Worm (Caenorhabditis elegans) whole organism, midembryonic: ENCODE data around the gene acdh-6.

Source experiments
- T22C8.4 ChIP-seq: fragments of 200-800 bp; sonication (Bioruptor generic); IDR thresholded peaks from 2 replicates; pipeline ENCODE4 v1.3.6; 2022; ENCODE audit warnings: missing genetic modification characterization, missing compliant biosample characterization
- cog-1 ChIP-seq: sonication (generic microtip); optimal IDR thresholded peaks from 2 replicates; lab custom pipeline; 2016; ENCODE audit warnings: missing genetic modification characterization, missing compliant biosample characterization
- flt-1 ChIP-seq: fragments of 200-800 bp; sonication (Bioruptor generic); IDR thresholded peaks from 2 replicates; pipeline ENCODE4 v1.3.6; 2022; ENCODE audit warnings: missing genetic modification characterization, missing compliant biosample characterization
- klf-2 ChIP-seq: fragments of 200-800 bp; sonication (Bioruptor generic); conservative IDR thresholded peaks from 2 replicates; pipeline ENCODE4 v1.3.6; 2022; ENCODE audit warnings: missing genetic modification reagents, missing genetic modification characterization, missing compliant biosample characterization
- med-1 ChIP-seq: sonication (generic microtip); optimal IDR thresholded peaks from 2 replicates; lab custom pipeline; 2017; ENCODE audit warnings: missing genetic modification characterization, mild to moderate bottlenecking, missing compliant biosample characterization, antibody characterized with exemption, missing genetic modification reagents; ENCODE audit not compliant: insufficient read depth
- ref-1 ChIP-seq: fragments of 200-800 bp; sonication (Bioruptor generic); conservative IDR thresholded peaks from 2 replicates; pipeline ENCODE4 v1.3.6; 2022; ENCODE audit warnings: missing genetic modification reagents, missing genetic modification characterization, missing compliant biosample characterization
- tab-1 ChIP-seq: fragments of 200-800 bp; sonication (Bioruptor generic); IDR thresholded peaks from 2 replicates; pipeline ENCODE4 v1.3.6; 2022; ENCODE audit warnings: missing genetic modification characterization, missing compliant biosample characterization
- ztf-23 ChIP-seq: fragments of 200-800 bp; sonication (Bioruptor generic); IDR thresholded peaks from 2 replicates; pipeline ENCODE4 v1.3.6; 2022; ENCODE audit warnings: missing genetic modification reagents, missing genetic modification characterization, missing compliant biosample characterization
- ztf-29 ChIP-seq: fragments of 200-800 bp; sonication (Bioruptor generic); IDR thresholded peaks from 2 replicates; pipeline ENCODE4 v1.3.6; 2022; ENCODE audit warnings: missing genetic modification reagents, missing genetic modification characterization, missing compliant biosample characterization

DNA sequence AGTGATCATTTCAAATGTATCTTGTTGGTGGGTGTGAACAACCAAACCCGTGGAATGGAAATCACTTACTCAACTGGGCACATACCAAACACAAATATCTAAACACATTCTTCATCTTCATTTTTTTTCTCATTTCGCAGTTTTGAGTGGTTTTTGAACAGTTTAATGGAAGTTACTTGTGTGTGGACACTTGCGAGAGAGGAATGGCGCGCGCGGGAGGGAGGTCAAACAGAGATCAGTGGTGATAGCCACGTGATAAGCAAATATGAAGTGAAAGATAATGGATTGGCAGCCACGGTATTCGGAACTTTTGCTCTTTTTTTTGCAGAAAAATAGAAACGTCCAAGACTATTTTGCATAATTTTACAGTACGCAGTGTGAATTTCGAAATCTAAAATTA is 40.3 kb upstream of the acdh-6 start:
- TF ChIP-seq klf-2 (GFP tag; lab: Robert Waterston, UW) (no peak), flt-1 (GFP tag; lab: Robert Waterston, UW) (no peak), med-1 (no peak), ztf-23 (GFP tag; lab: Robert Waterston, UW) (no peak), T22C8.4 (GFP tag; lab: Robert Waterston, UW) (no peak), tab-1 (GFP tag; lab: Robert Waterston, UW) (no peak), ref-1 (GFP tag; lab: Robert Waterston, UW) (no peak), cog-1 (no peak), ztf-29 (GFP tag; lab: Robert Waterston, UW) (no peak)
